Fruit fly (Drosophila melanogaster): ENCODE data around the gene CG42750.
A peak's percentile ranks its signal among the peaks of the same experiment; 100 is the strongest.

Gene CG42750

dm6 chr2L:18145253-18145652 is 130.3 kb downstream of the CG42750 start (continued):
- peak; percentile 92 for TF ChIP-seq CG8290 (GFP tag; optimal IDR thresholded peaks at IDR 0.05)
- peak; percentile 42 to 67 for TF ChIP-seq CG8290 (tag; optimal IDR thresholded peaks at IDR 0.05)
- peak; percentile 76 for TF ChIP-seq CG11093 (GFP tag; IDR thresholded peaks at IDR 0.05)
- peak; percentile 73 for TF ChIP-seq oc (tag; optimal IDR thresholded peaks at IDR 0.05)
- peak; percentile 84 for TF ChIP-seq pho (GFP tag; optimal IDR thresholded peaks at IDR 0.05)
- peak; percentile 84 for TF ChIP-seq bcd (GFP tag; optimal IDR thresholded peaks at IDR 0.05)
- no peak for TF ChIP-seq B-H2 (GFP tag; optimal IDR thresholded peaks at IDR 0.05)
- TF ChIP-seq CG4617 (GFP tag; optimal IDR thresholded peaks at IDR 0.05; ENCODE audit: borderline replicate concordance): peak; percentile 65
- TF ChIP-seq CG18011 (GFP tag; optimal IDR thresholded peaks at IDR 0.05): peak; percentile 43
- peak; percentile 90 for TF ChIP-seq Mad (GFP tag; optimal IDR thresholded peaks at IDR 0.05)
- peak; percentile 73 for TF ChIP-seq ap (GFP tag; IDR thresholded peaks at IDR 0.05)
- TF ChIP-seq zfh2 (GFP tag; optimal IDR thresholded peaks at IDR 0.05): peak; percentile 71
- peak; percentile 73 for TF ChIP-seq CG11247 (GFP tag; IDR thresholded peaks at IDR 0.05)
- TF ChIP-seq CG17612 (GFP tag; IDR thresholded peaks at IDR 0.05): peak; percentile 64
- peak; percentile 42; the same call in 1 of the 2 replicates for TF ChIP-seq CG3847 (GFP tag; IDR thresholded peaks at IDR 0.05)
- TF ChIP-seq CG30020 (tag; optimal IDR thresholded peaks at IDR 0.05): peak; percentile 58
- peak; percentile 78 for TF ChIP-seq en (GFP tag; optimal IDR thresholded peaks at IDR 0.05)
- TF ChIP-seq Ets97D (GFP tag; optimal IDR thresholded peaks at IDR 0.05): peak; percentile 42
- TF ChIP-seq Kr (GFP tag; optimal IDR thresholded peaks at IDR 0.05): peak; percentile 86
- peak; percentile 85 for TF ChIP-seq CG30431 (GFP tag; optimal IDR thresholded peaks at IDR 0.05)
- TF ChIP-seq CG10959 (GFP tag; IDR thresholded peaks at IDR 0.05): peak; percentile 95
- TF ChIP-seq CG13123 (GFP tag; optimal IDR thresholded peaks at IDR 0.05): peak; percentile 73
- TF ChIP-seq chn (GFP tag; optimal IDR thresholded peaks at IDR 0.05): peak; percentile 83
- TF ChIP-seq Doc3 (GFP tag; IDR thresholded peaks at IDR 0.05; ENCODE audit: partially characterized antibody): no peak
- TF ChIP-seq stwl (tag; optimal IDR thresholded peaks at IDR 0.05): peak; percentile 71
- peak; percentile 89 for TF ChIP-seq CG7839 (tag; optimal IDR thresholded peaks at IDR 0.05)
- peak; percentile 87 for TF ChIP-seq CG12155 (GFP tag; optimal IDR thresholded peaks at IDR 0.05)
- peak; percentile 51; the same call in 1 of the 2 replicates for TF ChIP-seq danr (GFP tag; IDR thresholded peaks at IDR 0.05)
- no peak for TF ChIP-seq Dref (GFP tag; IDR thresholded peaks at IDR 0.05)
- TF ChIP-seq peb (GFP tag; IDR thresholded peaks at IDR 0.05): peak; percentile 82
- TF ChIP-seq Atf6 (GFP tag; IDR thresholded peaks at IDR 0.05): peak; percentile 62
- peak; percentile 49; the same call in 1 of the 3 replicates for TF ChIP-seq C15 (GFP tag; IDR thresholded peaks at IDR 0.05)
- no peak for TF ChIP-seq CG16813 (GFP tag; IDR thresholded peaks at IDR 0.05; ENCODE audit: partially characterized antibody)
- TF ChIP-seq ham (GFP tag; IDR thresholded peaks at IDR 0.05): no peak
- no peak for TF ChIP-seq vnd (GFP tag; IDR thresholded peaks at IDR 0.05; ENCODE audit: partially characterized antibody)
- TF ChIP-seq sc (optimal IDR thresholded peaks at IDR 0.05): no peak
- TF ChIP-seq sc (GFP tag; optimal IDR thresholded peaks at IDR 0.05): peak; percentile 70
- TF ChIP-seq CG15601 (tag; optimal IDR thresholded peaks at IDR 0.05): peak; percentile 67
- TF ChIP-seq CG7745 (tag; optimal IDR thresholded peaks at IDR 0.05): peak; percentile 66
- TF ChIP-seq eve (GFP tag; optimal IDR thresholded peaks at IDR 0.05): peak in 1 of 2 experiments; percentile 82
- peak; percentile 77 for TF ChIP-seq Dad (GFP tag; optimal IDR thresholded peaks at IDR 0.05)
- peak; percentile 91 for TF ChIP-seq CG12391 (tag; optimal IDR thresholded peaks at IDR 0.05)
- TF ChIP-seq CG2129 (GFP tag; IDR thresholded peaks at IDR 0.05; ENCODE audit: partially characterized antibody): no peak
- no peak for TF ChIP-seq bbx (GFP tag; IDR thresholded peaks at IDR 0.05; ENCODE audit: partially characterized antibody)
- TF ChIP-seq wor (GFP tag; IDR thresholded peaks at IDR 0.05): peak; percentile 66
- peak; percentile 79 for TF ChIP-seq shn (GFP tag; optimal IDR thresholded peaks at IDR 0.05)
- TF ChIP-seq CG17568 (GFP tag; optimal IDR thresholded peaks at IDR 0.05): peak; percentile 55
- TF ChIP-seq psq (GFP tag; optimal IDR thresholded peaks at IDR 0.05): peak; percentile 28
- TF ChIP-seq CG31388 (GFP tag; optimal IDR thresholded peaks at IDR 0.05): peak; percentile 67
- TF ChIP-seq ewg (GFP tag; optimal IDR thresholded peaks at IDR 0.05): peak; percentile 64
- TF ChIP-seq aop (GFP tag; IDR thresholded peaks at IDR 0.05): peak; percentile 52; the same call in 1 of the 2 replicates
- no peak for TF ChIP-seq CG8478 (optimal IDR thresholded peaks at IDR 0.05)

Measured in whole organism, embryonic.